Fruit fly (Drosophila melanogaster): ENCODE measurements around the gene Uros1.

DNA sequence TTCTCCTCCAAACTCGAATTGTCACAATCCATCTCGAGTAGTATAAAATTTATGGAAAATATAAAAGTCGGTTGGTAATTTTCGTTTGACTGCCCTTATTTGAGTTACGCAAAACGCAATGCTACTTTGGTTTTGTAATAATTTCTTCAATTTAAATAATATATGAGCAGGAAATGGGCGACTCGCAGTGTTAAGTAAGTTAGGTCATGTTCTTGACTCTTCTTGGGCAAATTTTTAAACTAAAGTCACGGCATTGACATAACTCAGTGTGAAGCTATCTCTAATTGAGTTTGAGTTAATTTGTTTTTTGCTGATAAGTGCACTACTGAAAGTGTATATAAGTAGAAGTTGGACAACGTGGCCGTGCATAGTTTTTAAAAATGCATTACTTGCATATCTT is 23.5 kb upstream of the Uros1 start, which contains the start of the genes CG12661 and CG43255:
- TF ChIP-seq pad (GFP tag; optimal IDR thresholded peaks at IDR 0.05) (no peak), tj (GFP tag; optimal IDR thresholded peaks at IDR 0.05) (no peak), bab1 (GFP tag; optimal IDR thresholded peaks at IDR 0.05) (no peak)
